Fruit fly (Drosophila melanogaster): ENCODE data around the gene CG10375.

dm6 chr3R:23732533-23732932 is 35.0 kb upstream of the CG10375 start:
- TF ChIP-seq pan (optimal IDR thresholded peaks at IDR 0.05) (no peak), pan (GFP tag; optimal IDR thresholded peaks at IDR 0.05 in 1 of 2, IDR thresholded peaks at IDR 0.05 in 1 of 2) (no peak), Dad (GFP tag; optimal IDR thresholded peaks at IDR 0.05) (no peak), Ets65A (GFP tag) (no peak), ken (GFP tag; IDR thresholded peaks at IDR 0.05) (no peak), Dll (GFP tag; IDR thresholded peaks at IDR 0.05; ENCODE audit: partially characterized antibody) (no peak), emc (GFP tag; optimal IDR thresholded peaks at IDR 0.05) (no peak), dm (GFP tag; optimal IDR thresholded peaks at IDR 0.05) (no peak), dpn (GFP tag; optimal IDR thresholded peaks at IDR 0.05) (no peak)

All from whole organism, embryonic.